Fruit fly (Drosophila melanogaster): ENCODE data around the gene CG3842.

Gene CG3842

dm6 chrX:6301052-6301451 is 36.5 kb upstream of the CG3842 start, which contains the start of gene CG12219 (continued):
- peak; percentile 68 for TF ChIP-seq Dref (GFP tag; IDR thresholded peaks at IDR 0.05)
- TF ChIP-seq fd96Cb (tag; optimal IDR thresholded peaks at IDR 0.05) = no peak
- TF ChIP-seq amos (GFP tag; IDR thresholded peaks at IDR 0.05; ENCODE audit: partially characterized antibody) = peak; percentile 71; the same call in 1 of the 2 replicates
- no peak for TF ChIP-seq GATAe (GFP tag; conservative IDR thresholded peaks at IDR 0.05)
- TF ChIP-seq sima (GFP tag; optimal IDR thresholded peaks at IDR 0.05) = no peak
- TF ChIP-seq grn (GFP tag; optimal IDR thresholded peaks at IDR 0.05) = no peak
- no peak for TF ChIP-seq Bdp1 (GFP tag; optimal IDR thresholded peaks at IDR 0.05)
- peak; percentile 63 for TF ChIP-seq E2f2 (GFP tag; IDR thresholded peaks at IDR 0.05)
- TF ChIP-seq slou (GFP tag; optimal IDR thresholded peaks at IDR 0.05) = no peak
- no peak for TF ChIP-seq CG4282 (GFP tag; optimal IDR thresholded peaks at IDR 0.05)
- TF ChIP-seq ci (GFP tag; IDR thresholded peaks at IDR 0.05) = no peak
- peak; percentile 64 for TF ChIP-seq Med (GFP tag)
- TF ChIP-seq sens (GFP tag) = peak; percentile 31
- no peak for TF ChIP-seq usp (GFP tag; optimal IDR thresholded peaks at IDR 0.05)
- no peak for TF ChIP-seq CG14441 (GFP tag; IDR thresholded peaks at IDR 0.05)
- no peak for TF ChIP-seq exex (tag; optimal IDR thresholded peaks at IDR 0.05)
- TF ChIP-seq nmo (GFP tag; optimal IDR thresholded peaks at IDR 0.05) = peak; percentile 1
- peak; percentile 44; the same call in 1 of the 2 replicates for TF ChIP-seq inv (GFP tag; IDR thresholded peaks at IDR 0.05; ENCODE audit: partially characterized antibody)
- no peak for TF ChIP-seq CG1647 (GFP tag; optimal IDR thresholded peaks at IDR 0.05)
- TF ChIP-seq Myb (GFP tag; optimal IDR thresholded peaks at IDR 0.05) = peak; percentile 91
- TF ChIP-seq CG9437 (GFP tag; optimal IDR thresholded peaks at IDR 0.05) = peak; percentile 100
- no peak for TF ChIP-seq Oaz (GFP tag; IDR thresholded peaks at IDR 0.05)
- peak; percentile 8 for TF ChIP-seq Sin3A (optimal IDR thresholded peaks at IDR 0.05)
- TF ChIP-seq CG11504 (tag; optimal IDR thresholded peaks at IDR 0.05) = no peak
- peak; percentile 73 for TF ChIP-seq BEAF-32 (GFP tag; optimal IDR thresholded peaks at IDR 0.05)
- TF ChIP-seq CG10565 (GFP tag; optimal IDR thresholded peaks at IDR 0.05) = no peak
- TF ChIP-seq cg (GFP tag; optimal IDR thresholded peaks at IDR 0.05) = no peak
- no peak for TF ChIP-seq CG7745 (tag; optimal IDR thresholded peaks at IDR 0.05)
- peak; percentile 48 for TF ChIP-seq sna (GFP tag; IDR thresholded peaks at IDR 0.05; ENCODE audit: partially characterized antibody)
- TF ChIP-seq Ravus (GFP tag; IDR thresholded peaks at IDR 0.05) = no peak
- no peak for TF ChIP-seq CG6254 (GFP tag; optimal IDR thresholded peaks at IDR 0.05)
- TF ChIP-seq tin (GFP tag; optimal IDR thresholded peaks at IDR 0.05) = no peak
- TF ChIP-seq CG16815 (GFP tag; optimal IDR thresholded peaks at IDR 0.05) = no peak
- TF ChIP-seq pfk (GFP tag; optimal IDR thresholded peaks at IDR 0.05) = no peak
- TF ChIP-seq CG10431 (GFP tag; optimal IDR thresholded peaks at IDR 0.05) = no peak
- TF ChIP-seq ssp (GFP tag; IDR thresholded peaks at IDR 0.05) = no peak
- no peak for TF ChIP-seq CG11085 (GFP tag; IDR thresholded peaks at IDR 0.05)
- no peak for TF ChIP-seq CG12155 (GFP tag; optimal IDR thresholded peaks at IDR 0.05)
- TF ChIP-seq CG16813 (GFP tag; IDR thresholded peaks at IDR 0.05; ENCODE audit: partially characterized antibody) = peak; percentile 42; the same call in 2 of the 3 replicates
- TF ChIP-seq dati (GFP tag; IDR thresholded peaks at IDR 0.05) = no peak
- peak; percentile 72 for TF ChIP-seq pzg (GFP tag; optimal IDR thresholded peaks at IDR 0.05)
- no peak for TF ChIP-seq ERR (GFP tag; optimal IDR thresholded peaks at IDR 0.05)
- no peak for TF ChIP-seq ken (GFP tag; IDR thresholded peaks at IDR 0.05)
- no peak for TF ChIP-seq scrt (GFP tag; optimal IDR thresholded peaks at IDR 0.05)
- peak; percentile 23; the same call in 1 of the 2 replicates for TF ChIP-seq vvl (GFP tag; IDR thresholded peaks at IDR 0.05)
- no peak for TF ChIP-seq CG17802 (tag; optimal IDR thresholded peaks at IDR 0.05)
- TF ChIP-seq p53 (GFP tag; optimal IDR thresholded peaks at IDR 0.05) = no peak
- no peak for TF ChIP-seq CG1832 (GFP tag; optimal IDR thresholded peaks at IDR 0.05)
- no peak for TF ChIP-seq hb (GFP tag; IDR thresholded peaks at IDR 0.05; ENCODE audit: partially characterized antibody)
- TF ChIP-seq CTCF (GFP tag; optimal IDR thresholded peaks at IDR 0.05) = no peak
- TF ChIP-seq zf30C (GFP tag; optimal IDR thresholded peaks at IDR 0.05) = no peak
- TF ChIP-seq Vsx1 (GFP tag; optimal IDR thresholded peaks at IDR 0.05) = no peak

Measured in whole organism, embryonic.